Worm (Caenorhabditis elegans) whole organism, L3 larva: ENCODE results near the gene nspb-2.
A peak's percentile ranks its signal among the peaks of the same experiment; 100 is the strongest.

Experiments used
- R02D3.7 ChIP-seq: fragments of 150-350 bp; optimal IDR thresholded peaks from 2 replicates; lab custom pipeline; 2014; ENCODE audit warnings: missing biosample characterization, missing genetic modification characterization
- aly-2 ChIP-seq: fragments of 150-350 bp; optimal IDR thresholded peaks from 2 replicates; lab custom pipeline; 2014; ENCODE audit warnings: missing biosample characterization, missing genetic modification characterization
- ama-1 ChIP-seq: fragments of 150-350 bp; optimal IDR thresholded peaks from 2 replicates; lab custom pipeline; 2018
- ceh-28 ChIP-seq: fragments of 150-350 bp; optimal IDR thresholded peaks from 2 replicates; lab custom pipeline; 2014; ENCODE audit warnings: missing biosample characterization, missing genetic modification reagents, missing genetic modification characterization
- ceh-82 ChIP-seq: fragments of 150-350 bp; optimal IDR thresholded peaks from 2 replicates; lab custom pipeline; 2014; ENCODE audit warnings: missing biosample characterization, missing genetic modification characterization
- ceh-9 ChIP-seq: sonication (generic microtip); optimal IDR thresholded peaks from 2 replicates; lab custom pipeline; 2018; ENCODE audit warnings: missing biosample characterization, missing genetic modification characterization
- daf-12 ChIP-seq: fragments of 150-350 bp; optimal IDR thresholded peaks from 2 replicates; lab custom pipeline; 2014; ENCODE audit warnings: missing biosample characterization, missing genetic modification reagents, missing genetic modification characterization
- egl-27 ChIP-seq: sonication (generic microtip); optimal IDR thresholded peaks from 4 replicates; lab custom pipeline; 2017; ENCODE audit warnings: missing biosample characterization, missing genetic modification reagents, missing genetic modification characterization
- egl-5 ChIP-seq: fragments of 150-350 bp; optimal IDR thresholded peaks from 2 replicates; lab custom pipeline; 2017; ENCODE audit warnings: missing biosample characterization, missing genetic modification reagents, missing genetic modification characterization, inconsistent platforms
- elt-1 ChIP-seq: fragments of 150-350 bp; optimal IDR thresholded peaks from 2 replicates; lab custom pipeline; 2014; ENCODE audit warnings: missing biosample characterization, missing genetic modification characterization
- elt-2 ChIP-seq: sonication (generic microtip); optimal IDR thresholded peaks from 2 replicates; lab custom pipeline; 2016; ENCODE audit warnings: missing genetic modification reagents, mild to moderate bottlenecking, missing genetic modification characterization, missing compliant biosample characterization
- elt-3 ChIP-seq, 3 experiments: fragments of 150-350 bp in 1 of 3; sonication (generic microtip) in 2 of 3; optimal IDR thresholded peaks; 2 replicates in 2 of 3; 4 replicates in 1 of 3; lab custom pipeline; 2014 to 2017; ENCODE audit warnings: missing biosample characterization in 3 of 3, missing genetic modification characterization in 3 of 3
- eor-1 ChIP-seq, 2 experiments: fragments of 150-350 bp; optimal IDR thresholded peaks; 2 replicates each; lab custom pipeline; 2014 to 2018; ENCODE audit warnings: missing biosample characterization in 2 of 2, missing genetic modification characterization in 2 of 2
- fkh-10 ChIP-seq: sonication (generic microtip); optimal IDR thresholded peaks from 2 replicates; lab custom pipeline; 2017; ENCODE audit warnings: missing biosample characterization, missing genetic modification reagents, missing genetic modification characterization
- fos-1 ChIP-seq: fragments of 150-350 bp; optimal IDR thresholded peaks from 2 replicates; lab custom pipeline; 2014; ENCODE audit warnings: missing biosample characterization, missing genetic modification characterization
- hmg-11 ChIP-seq: sonication (generic microtip); optimal IDR thresholded peaks from 2 replicates; lab custom pipeline; 2016; ENCODE audit warnings: missing genetic modification characterization, missing compliant biosample characterization
- jun-1 ChIP-seq: fragments of 150-350 bp; optimal IDR thresholded peaks from 2 replicates; lab custom pipeline; 2014; ENCODE audit warnings: missing biosample characterization, missing genetic modification reagents, missing genetic modification characterization
- lin-15B ChIP-seq: fragments of 150-350 bp; optimal IDR thresholded peaks from 2 replicates; lab custom pipeline; 2014; ENCODE audit warnings: missing biosample characterization, missing genetic modification characterization
- lin-39 ChIP-seq: fragments of 150-350 bp; optimal IDR thresholded peaks from 2 replicates; lab custom pipeline; 2018; ENCODE audit warnings: missing biosample characterization, missing genetic modification reagents, missing genetic modification characterization
- lsy-12 ChIP-seq: sonication (generic microtip); optimal IDR thresholded peaks from 2 replicates; lab custom pipeline; 2016; ENCODE audit warnings: mild to moderate bottlenecking, missing genetic modification characterization, missing compliant biosample characterization
- mdl-1 ChIP-seq: fragments of 150-350 bp; optimal IDR thresholded peaks from 2 replicates; lab custom pipeline; 2014; ENCODE audit warnings: missing biosample characterization, missing genetic modification characterization
- mml-1 ChIP-seq: fragments of 150-350 bp; sonication (generic microtip); optimal IDR thresholded peaks from 3 replicates; lab custom pipeline; 2014; ENCODE audit warnings: missing biosample characterization, missing genetic modification characterization
- nfya-1 ChIP-seq: sonication (generic microtip); optimal IDR thresholded peaks from 2 replicates; lab custom pipeline; 2017; ENCODE audit warnings: missing genetic modification characterization, mild to moderate bottlenecking, missing compliant biosample characterization, antibody characterized with exemption, moderate library complexity; ENCODE audit not compliant: insufficient read depth
- nhr-11 ChIP-seq: fragments of 150-350 bp; optimal IDR thresholded peaks from 2 replicates; lab custom pipeline; 2014; ENCODE audit warnings: missing biosample characterization, missing genetic modification characterization
- nhr-12 ChIP-seq: fragments of 150-350 bp; optimal IDR thresholded peaks from 2 replicates; lab custom pipeline; 2014; ENCODE audit warnings: missing biosample characterization, missing genetic modification characterization
- nhr-23 ChIP-seq: fragments of 150-350 bp; optimal IDR thresholded peaks from 2 replicates; lab custom pipeline; 2014; ENCODE audit warnings: missing biosample characterization, missing genetic modification reagents, missing genetic modification characterization
- nhr-237 ChIP-seq: fragments of 150-350 bp; optimal IDR thresholded peaks from 2 replicates; lab custom pipeline; 2014; ENCODE audit warnings: missing biosample characterization, missing genetic modification characterization
- nhr-25 ChIP-seq: sonication (generic microtip); optimal IDR thresholded peaks from 2 replicates; lab custom pipeline; 2017; ENCODE audit warnings: missing biosample characterization, missing genetic modification characterization
- nhr-28 ChIP-seq: fragments of 150-350 bp; optimal IDR thresholded peaks from 2 replicates; lab custom pipeline; 2014; ENCODE audit warnings: missing biosample characterization, missing genetic modification characterization
- nhr-43 ChIP-seq: sonication (generic microtip); optimal IDR thresholded peaks from 2 replicates; lab custom pipeline; 2016; ENCODE audit warnings: mild to moderate bottlenecking, missing genetic modification characterization, missing compliant biosample characterization; ENCODE audit not compliant: poor library complexity, severe bottlenecking
- nhr-67 ChIP-seq: fragments of 150-350 bp; optimal IDR thresholded peaks from 2 replicates; lab custom pipeline; 2014; ENCODE audit warnings: missing biosample characterization, missing genetic modification characterization
- nhr-76 ChIP-seq: fragments of 150-350 bp; sonication (generic microtip); optimal IDR thresholded peaks from 5 replicates; lab custom pipeline; 2014; ENCODE audit warnings: missing biosample characterization, missing genetic modification characterization
- nhr-77 ChIP-seq: fragments of 150-350 bp; optimal IDR thresholded peaks from 2 replicates; lab custom pipeline; 2014; ENCODE audit warnings: missing biosample characterization, missing genetic modification characterization
- pha-4 ChIP-seq: fragments of 150-350 bp; optimal IDR thresholded peaks from 2 replicates; lab custom pipeline; 2014; ENCODE audit warnings: missing biosample characterization, missing genetic modification reagents, missing genetic modification characterization
- pqm-1 ChIP-seq: fragments of 150-350 bp; optimal IDR thresholded peaks from 2 replicates; lab custom pipeline; 2017; ENCODE audit warnings: missing biosample characterization, missing genetic modification characterization, inconsistent platforms
- skn-1 ChIP-seq: fragments of 150-350 bp; optimal IDR thresholded peaks from 2 replicates; lab custom pipeline; 2014; ENCODE audit warnings: missing biosample characterization, missing genetic modification characterization
- snpc-4 ChIP-seq: fragments of 150-350 bp; optimal IDR thresholded peaks from 2 replicates; lab custom pipeline; 2014; ENCODE audit warnings: missing biosample characterization, missing genetic modification characterization
- tbx-2 ChIP-seq: sonication (generic microtip); optimal IDR thresholded peaks from 2 replicates; lab custom pipeline; 2016; ENCODE audit warnings: mild to moderate bottlenecking, missing genetic modification characterization, missing compliant biosample characterization
- unc-39 ChIP-seq: sonication (generic microtip); optimal IDR thresholded peaks from 4 replicates; lab custom pipeline; 2017; ENCODE audit warnings: missing biosample characterization, missing genetic modification characterization
- unc-62 ChIP-seq: fragments of 150-350 bp; sonication (generic microtip); optimal IDR thresholded peaks from 4 replicates; lab custom pipeline; 2014; ENCODE audit warnings: missing biosample characterization, missing genetic modification reagents, missing genetic modification characterization
- ztf-4 ChIP-seq: fragments of 150-350 bp; optimal IDR thresholded peaks from 2 replicates; lab custom pipeline; 2014; ENCODE audit warnings: missing biosample characterization, missing genetic modification characterization

The nspb-2 gene

DNA sequence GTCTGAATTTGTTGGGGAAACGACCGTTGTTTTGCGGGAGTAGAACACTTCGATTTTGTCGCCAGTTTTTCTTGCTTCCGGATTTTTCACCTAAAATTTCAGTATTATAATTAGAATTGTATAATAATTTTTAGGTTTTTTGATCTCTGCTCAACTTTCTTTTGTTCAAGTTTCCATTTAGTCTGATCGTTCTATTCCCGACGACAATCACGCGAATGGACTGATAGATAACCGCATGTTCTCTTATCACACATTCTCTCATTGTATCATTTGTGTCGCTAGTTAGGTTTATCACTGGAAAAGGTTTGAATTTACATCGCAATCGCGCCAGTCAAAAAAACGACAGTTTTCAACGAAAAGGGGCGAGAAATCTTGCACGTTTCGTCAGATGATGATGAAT lies 36.6 kb upstream of the nspb-2 start (continued):
- TF ChIP-seq R02D3.7 (tag; lab: Kevin White, UChicago) = no peak
- TF ChIP-seq nhr-23 (tag; lab: Kevin White, UChicago) = no peak
- no peak for TF ChIP-seq aly-2 (tag; lab: Kevin White, UChicago)
- no peak for TF ChIP-seq nhr-25 (tag; lab: Kevin White, UChicago)
- no peak for TF ChIP-seq ceh-9 (tag; lab: Kevin White, UChicago)
- TF ChIP-seq mdl-1 = no peak
- no peak for TF ChIP-seq nhr-28 (tag; lab: Kevin White, UChicago)
- TF ChIP-seq daf-12 (tag; lab: Kevin White, UChicago) = no peak
- TF ChIP-seq nhr-237 (tag; lab: Kevin White, UChicago) = no peak
- TF ChIP-seq ama-1 (lab: Kevin White, UChicago) = no peak
- TF ChIP-seq unc-39 (tag; lab: Kevin White, UChicago) = no peak
- no peak for TF ChIP-seq nhr-76 (tag; lab: Kevin White, UChicago)
- TF ChIP-seq ceh-82 (tag; lab: Kevin White, UChicago) = no peak
- TF ChIP-seq hmg-11 (tag; lab: Kevin White, UChicago) = no peak
- TF ChIP-seq nhr-43 (tag; lab: Kevin White, UChicago) = no peak
- peak; percentile 88 for TF ChIP-seq pqm-1 (tag; lab: Kevin White, UChicago)
- no peak for TF ChIP-seq fkh-10 (GFP tag; lab: Kevin White, UChicago)

DNA sequence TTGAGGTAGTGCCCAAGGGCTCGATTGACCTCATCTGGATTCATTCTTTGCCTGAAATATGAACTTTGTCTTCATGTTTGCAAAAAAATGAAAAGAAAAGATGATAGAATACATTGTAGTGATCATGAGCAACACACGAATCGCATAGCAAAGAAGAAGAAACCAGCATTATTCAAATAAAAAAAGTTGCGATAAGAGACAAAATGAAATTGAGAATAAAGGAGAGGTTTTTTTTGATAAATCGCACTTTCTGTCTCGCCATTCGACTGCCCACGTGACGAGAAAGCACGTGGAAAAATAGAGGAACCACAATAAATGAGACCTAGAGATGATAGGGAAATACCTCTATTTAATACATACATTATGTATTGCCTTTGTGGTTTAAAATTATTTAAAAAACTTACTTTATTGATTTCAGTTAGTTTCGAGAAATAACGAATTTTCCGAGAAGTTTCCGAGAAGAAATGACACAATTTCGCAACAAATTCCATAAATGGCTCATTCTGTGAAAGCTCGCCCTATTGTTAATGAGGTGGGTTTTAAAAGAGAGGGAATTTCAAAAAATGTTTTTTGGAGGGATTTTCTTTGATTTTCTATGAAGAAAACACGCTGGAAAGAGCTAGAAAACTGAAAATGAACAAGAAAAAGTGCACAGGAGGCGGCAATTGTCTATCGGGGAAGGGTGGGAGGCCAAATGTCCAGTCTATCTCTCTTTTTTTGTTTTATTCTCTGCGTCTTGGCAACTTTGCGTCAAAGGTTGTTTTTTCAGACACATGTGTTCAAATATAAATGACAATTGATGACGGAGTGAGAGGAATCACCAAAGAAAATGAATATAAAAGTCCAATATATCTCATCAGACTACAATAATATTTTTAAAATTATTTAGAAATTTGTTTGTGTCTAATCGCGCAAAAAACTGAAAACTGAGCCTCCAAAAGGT lies 35.8 kb upstream of the nspb-2 start, which contains the start of gene paqr-1:
TSS of gene paqr-1 (minus strand) at position 51 of the 943 bp plus-strand sequence.
- TF ChIP-seq nhr-76 (tag; lab: Kevin White, UChicago) (no peak), nhr-11 (tag; lab: Kevin White, UChicago) (no peak), nhr-12 (no peak), jun-1 (no peak), pqm-1 (tag; lab: Kevin White, UChicago) (peak; percentile 29), lsy-12 (tag; lab: Kevin White, UChicago) (no peak), egl-5 (tag; lab: Kevin White, UChicago) (peak; percentile 77), pha-4 (peak; percentile 6), mdl-1 (peak; percentile 41), unc-39 (tag; lab: Kevin White, UChicago) (no peak), fos-1 (tag; lab: Kevin White, UChicago) (peak; percentile 6), elt-2 (peak; percentile 0), lin-39 (tag; lab: Kevin White, UChicago) (peak; percentile 16), nfya-1 (tag; lab: Kevin White, UChicago) (peak; percentile 37), nhr-77 (tag; lab: Kevin White, UChicago) (no peak), lin-15B (tag; lab: Kevin White, UChicago) (peak; percentile 53)

DNA sequence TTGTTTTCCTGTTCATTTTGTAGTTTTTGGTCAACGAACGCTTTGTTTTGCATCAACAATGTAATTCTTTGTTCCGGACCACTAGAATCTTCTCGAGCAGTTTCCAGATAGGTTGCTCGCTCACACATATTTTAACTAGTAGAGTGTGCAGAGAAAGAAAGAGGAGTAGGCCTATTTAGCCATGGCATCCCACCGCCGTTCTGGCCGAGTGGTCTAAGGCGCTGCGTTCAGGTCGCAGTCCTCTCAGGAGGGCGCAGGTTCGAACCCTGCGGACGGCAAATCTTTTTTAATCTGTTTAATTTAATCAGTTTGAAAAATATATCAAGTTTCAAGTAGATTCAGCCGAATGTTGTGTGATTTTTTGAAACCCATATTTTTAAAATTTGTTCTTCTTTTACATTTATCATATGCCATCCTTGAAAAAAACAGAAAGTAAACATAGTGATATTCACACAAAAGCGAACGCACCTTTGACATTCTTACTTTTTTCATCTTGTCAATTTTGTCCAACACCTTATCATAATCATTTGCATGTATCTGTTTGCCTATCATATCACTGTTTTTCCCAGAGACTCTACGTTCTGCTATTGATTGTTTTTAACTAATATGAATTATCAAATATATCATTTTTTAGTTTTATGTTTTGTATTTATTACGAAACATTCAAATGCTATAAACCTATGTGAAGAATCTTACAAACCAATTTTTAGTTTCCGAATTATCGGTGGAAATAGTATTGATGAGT lies 34.7 kb upstream of the nspb-2 start, which contains the start of gene try-3:
TSS of gene try-3 (plus strand) at position 532 of the 745 bp plus-strand sequence.
- TF ChIP-seq nhr-43 (tag; lab: Kevin White, UChicago) (peak; percentile 76), nhr-76 (tag; lab: Kevin White, UChicago) (no peak), unc-62 (no peak), nhr-67 (tag; lab: Kevin White, UChicago) (no peak), snpc-4 (peak; percentile 58), skn-1 (tag; lab: Kevin White, UChicago) (peak; percentile 33), jun-1 (no peak), R02D3.7 (tag; lab: Kevin White, UChicago) (peak; percentile 14), nfya-1 (tag; lab: Kevin White, UChicago) (peak; percentile 71), ztf-4 (tag; lab: Kevin White, UChicago) (no peak), lsy-12 (tag; lab: Kevin White, UChicago) (peak; percentile 21), tbx-2 (tag; lab: Kevin White, UChicago) (no peak), egl-27 (tag; lab: Kevin White, UChicago) (peak; percentile 33), elt-3 (tag; optimal IDR thresholded peaks at IDR 0.05; lab: Kevin White, UChicago) (peak in 1 of 3 experiments; percentile 63), mml-1 (tag; lab: Kevin White, UChicago) (no peak), nhr-237 (tag; lab: Kevin White, UChicago) (no peak), fkh-10 (GFP tag; lab: Kevin White, UChicago) (no peak), aly-2 (tag; lab: Kevin White, UChicago) (no peak), ceh-9 (tag; lab: Kevin White, UChicago) (no peak), pqm-1 (tag; lab: Kevin White, UChicago) (peak; percentile 43), fos-1 (tag; lab: Kevin White, UChicago) (no peak), pha-4 (peak; percentile 70), daf-12 (tag; lab: Kevin White, UChicago) (no peak), eor-1 (tag; optimal IDR thresholded peaks at IDR 0.05; lab: Kevin White, UChicago) (no peak), elt-1 (no peak), ceh-28 (tag; lab: Kevin White, UChicago) (no peak), elt-2 (peak; percentile 56), lin-15B (tag; lab: Kevin White, UChicago) (peak; percentile 49), nhr-12 (no peak), ceh-82 (tag; lab: Kevin White, UChicago) (no peak), unc-39 (tag; lab: Kevin White, UChicago) (no peak), hmg-11 (tag; lab: Kevin White, UChicago) (peak; percentile 77), nhr-77 (tag; lab: Kevin White, UChicago) (no peak), nhr-23 (tag; lab: Kevin White, UChicago) (peak; percentile 32), lin-39 (tag; lab: Kevin White, UChicago) (peak; percentile 88)
